Fruit fly (Drosophila melanogaster) whole organism, embryonic: Measurements from ENCODE around the gene AP-2alpha.
A peak's percentile ranks its signal among the peaks of the same experiment; 100 is the strongest.

Source experiments
- Awh ChIP-seq: fragments of 200-800 bp; sonication (Bioruptor generic); IDR thresholded peaks from 2 replicates; pipeline ENCODE4, ENCODE4 v1.3.6; 2022; ENCODE audit warnings: missing biosample characterization, missing genetic modification characterization
- CG13424 ChIP-seq: fragments of 200-800 bp; sonication (Bioruptor generic); optimal IDR thresholded peaks from 2 replicates; lab custom pipeline; 2019; ENCODE audit warnings: missing biosample characterization, mild to moderate bottlenecking, missing genetic modification characterization, moderate library complexity
- Ravus ChIP-seq: fragments of 200-800 bp; sonication (Bioruptor generic); IDR thresholded peaks from 2 replicates; pipeline ENCODE4 v1.3.6; 2022; ENCODE audit warnings: missing biosample characterization, missing genetic modification characterization
- Sry-β ChIP-seq: fragments of 200-800 bp; sonication (Bioruptor generic); optimal IDR thresholded peaks from 2 replicates; lab custom pipeline; 2018; ENCODE audit warnings: missing biosample characterization, mild to moderate bottlenecking, missing genetic modification characterization, moderate library complexity
- cg ChIP-seq: fragments of 200-800 bp; sonication (Bioruptor generic); optimal IDR thresholded peaks from 3 replicates; lab custom pipeline; 2019; ENCODE audit warnings: missing biosample characterization, mild to moderate bottlenecking, missing genetic modification characterization, moderate library complexity
- tap ChIP-seq: fragments of 200-800 bp; optimal IDR thresholded peaks from 3 replicates; lab custom pipeline; 2019; ENCODE audit warnings: missing biosample characterization, mild to moderate bottlenecking, missing genetic modification characterization, moderate library complexity
- vvl ChIP-seq: fragments of 200-800 bp; sonication (Bioruptor generic); IDR thresholded peaks from 2 replicates; pipeline ENCODE4 v1.3.6; 2022; ENCODE audit warnings: missing biosample characterization, missing genetic modification characterization

The AP-2alpha gene

DNA sequence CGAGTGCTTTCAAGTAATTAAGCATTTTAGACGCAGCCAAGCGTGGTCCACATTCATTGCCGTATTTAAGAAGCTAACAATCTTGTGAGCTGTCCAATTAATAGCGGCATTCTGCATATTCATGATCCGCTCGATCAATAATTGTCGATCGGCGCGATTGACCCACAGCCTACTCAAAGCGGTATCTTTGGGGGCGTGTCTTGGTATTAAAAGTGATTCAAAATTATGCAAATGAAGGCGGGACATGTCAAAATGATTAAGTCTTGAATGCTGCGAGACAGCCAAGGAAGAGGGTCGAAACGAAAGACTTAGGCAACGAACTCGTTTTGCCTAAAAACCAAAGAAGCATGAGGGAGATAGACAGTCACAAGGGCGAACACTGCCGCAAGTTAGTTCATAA lies 47.7 kb downstream of the AP-2alpha start:
- TF ChIP-seq tap (tag; lab: Kevin White, UChicago) (no peak), vvl (peak; percentile 72), Ravus (GFP tag; lab: Robert Waterston, UW) (no peak), Sry-β (GFP tag; lab: Kevin White, UChicago) (no peak), cg (no peak), Awh (GFP tag; lab: Robert Waterston, UW) (peak; percentile 62), CG13424 (tag; lab: Kevin White, UChicago) (no peak)
